Worm (Caenorhabditis elegans) whole organism, mixed stage, embryonic: Measurements from ENCODE around the gene str-253.

Experiments
- ceh-43 ChIP-seq: fragments of 200-800 bp; sonication (Bioruptor generic); optimal IDR thresholded peaks from 2 replicates; lab custom pipeline; 2018; ENCODE audit warnings: mild to moderate bottlenecking, missing genetic modification characterization, moderate library complexity, missing compliant biosample characterization
- elt-1 ChIP-seq: sonication (generic microtip); optimal IDR thresholded peaks from 2 replicates; lab custom pipeline; 2017; ENCODE audit warnings: missing genetic modification characterization, mild to moderate bottlenecking, missing compliant biosample characterization, antibody characterized with exemption, moderate library complexity, borderline replicate concordance; ENCODE audit not compliant: insufficient read depth
- elt-3 ChIP-seq: fragments of 150-350 bp; optimal IDR thresholded peaks from 2 replicates; lab custom pipeline; 2014; ENCODE audit warnings: missing biosample characterization, missing genetic modification characterization
- hlh-1 ChIP-seq: fragments of 150-350 bp; optimal IDR thresholded peaks from 2 replicates; lab custom pipeline; 2014; ENCODE audit warnings: missing biosample characterization, missing genetic modification reagents, missing genetic modification characterization
- lin-32 ChIP-seq: fragments of 200-800 bp; sonication (Bioruptor generic); optimal IDR thresholded peaks from 2 replicates; lab custom pipeline; 2018; ENCODE audit warnings: mild to moderate bottlenecking, missing genetic modification characterization, missing compliant biosample characterization
- lsy-2 ChIP-seq: fragments of 150-350 bp; optimal IDR thresholded peaks from 2 replicates; lab custom pipeline; 2014; ENCODE audit warnings: missing biosample characterization, missing genetic modification characterization
- mab-5 ChIP-seq: fragments of 150-350 bp; optimal IDR thresholded peaks from 2 replicates; lab custom pipeline; 2014; ENCODE audit warnings: missing biosample characterization, missing genetic modification characterization
- nhr-12 ChIP-seq: fragments of 150-350 bp; optimal IDR thresholded peaks from 2 replicates; lab custom pipeline; 2014; ENCODE audit warnings: missing biosample characterization, missing genetic modification characterization
- nhr-237 ChIP-seq: fragments of 150-350 bp; optimal IDR thresholded peaks from 2 replicates; lab custom pipeline; 2014; ENCODE audit warnings: missing biosample characterization, missing genetic modification characterization
- nhr-28 ChIP-seq: fragments of 150-350 bp; optimal IDR thresholded peaks from 2 replicates; lab custom pipeline; 2014; ENCODE audit warnings: missing biosample characterization, missing genetic modification characterization
- unc-39 ChIP-seq: fragments of 150-350 bp; optimal IDR thresholded peaks from 2 replicates; lab custom pipeline; 2014; ENCODE audit warnings: missing biosample characterization, missing genetic modification characterization
- unc-62 ChIP-seq: fragments of 150-350 bp; optimal IDR thresholded peaks from 2 replicates; lab custom pipeline; 2014; ENCODE audit warnings: missing biosample characterization, missing genetic modification reagents, missing genetic modification characterization
- ztf-11 ChIP-seq: fragments of 150-350 bp; optimal IDR thresholded peaks from 2 replicates; lab custom pipeline; 2014; ENCODE audit warnings: missing biosample characterization, missing genetic modification characterization

ce11 chrV:2228781-2229180 is 25.6 kb downstream of the str-253 start, which contains the start of gene nhr-126:
- TF ChIP-seq elt-3 (tag; lab: Kevin White, UChicago) = no peak
- TF ChIP-seq mab-5 (tag; lab: Kevin White, UChicago) = no peak
- TF ChIP-seq nhr-28 (tag; lab: Kevin White, UChicago) = no peak
- no peak for TF ChIP-seq ztf-11 (tag; lab: Kevin White, UChicago)
- no peak for TF ChIP-seq lin-32 (GFP tag; lab: Kevin White, UChicago)
- TF ChIP-seq elt-1 (tag; lab: Kevin White, UChicago) = no peak
- no peak for TF ChIP-seq nhr-12 (tag; lab: Kevin White, UChicago)
- TF ChIP-seq unc-62 (GFP tag; lab: Kevin White, UChicago) = no peak
- no peak for TF ChIP-seq nhr-237 (tag; lab: Kevin White, UChicago)
- TF ChIP-seq unc-39 (tag; lab: Kevin White, UChicago) = no peak
- TF ChIP-seq ceh-43 = no peak
- TF ChIP-seq lsy-2 (tag; lab: Kevin White, UChicago) = no peak
- TF ChIP-seq hlh-1 (tag; lab: Kevin White, UChicago) = no peak
